Worm (Caenorhabditis elegans): ENCODE results near the gene C50F7.3.

DNA sequence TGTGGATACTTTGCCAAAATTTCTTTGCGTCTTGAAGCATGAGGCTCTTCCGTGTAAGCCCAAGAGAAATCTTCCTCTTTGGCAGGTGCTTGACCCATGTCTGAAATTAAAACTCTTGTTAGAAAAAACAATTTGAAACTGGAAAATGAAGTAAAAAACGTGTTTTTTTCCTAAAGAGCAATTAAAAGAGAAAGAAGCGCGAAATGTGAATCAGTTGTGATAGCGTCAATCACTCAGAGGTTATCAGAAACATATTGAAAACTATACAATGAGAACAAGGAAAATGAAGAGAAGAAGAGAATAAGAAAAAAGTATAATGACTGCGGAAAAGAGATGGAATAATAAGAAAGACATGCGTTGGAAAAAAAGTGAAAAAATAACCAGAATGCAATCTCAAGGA lies 25.3 kb upstream of the C50F7.3 start, which contains the start of gene F33D4.4:
- TF ChIP-seq lin-39 (tag; optimal IDR thresholded peaks at IDR 0.05), result no peak
- TF ChIP-seq daf-12 (tag; optimal IDR thresholded peaks at IDR 0.05), result no peak
- no peak for TF ChIP-seq tag-97 (GFP tag; IDR thresholded peaks at IDR 0.05)
- TF ChIP-seq aly-2 (tag; optimal IDR thresholded peaks at IDR 0.05), result no peak
- no peak for TF ChIP-seq zag-1 (tag; optimal IDR thresholded peaks at IDR 0.05)
- TF ChIP-seq lsy-2 (tag; optimal IDR thresholded peaks at IDR 0.05), result no peak
- no peak for TF ChIP-seq ama-1 (optimal IDR thresholded peaks at IDR 0.05)
- no peak for TF ChIP-seq mep-1 (tag; optimal IDR thresholded peaks at IDR 0.05)
- no peak for TF ChIP-seq hlh-30 (tag; optimal IDR thresholded peaks at IDR 0.05; ENCODE audit: insufficient read depth)
- no peak for TF ChIP-seq snpc-4 (tag; optimal IDR thresholded peaks at IDR 0.05)
